Worm (Caenorhabditis elegans) whole organism, mixed stage, embryonic: ENCODE measurements around the gene C14B9.3.

Source experiments
- M03D4.4 ChIP-seq: sonication (generic microtip); optimal IDR thresholded peaks from 2 replicates; lab custom pipeline; 2017; ENCODE audit warnings: mild to moderate bottlenecking, missing genetic modification characterization, missing compliant biosample characterization
- bed-3 ChIP-seq: fragments of 200-800 bp; sonication (Bioruptor generic); optimal IDR thresholded peaks from 3 replicates; lab custom pipeline; 2018; ENCODE audit warnings: mild to moderate bottlenecking, missing genetic modification characterization, moderate library complexity, missing compliant biosample characterization
- blmp-1 ChIP-seq: fragments of 150-350 bp; optimal IDR thresholded peaks from 2 replicates; lab custom pipeline; 2014; ENCODE audit warnings: missing biosample characterization, missing genetic modification characterization
- ceh-39 ChIP-seq: fragments of 150-350 bp; optimal IDR thresholded peaks from 2 replicates; lab custom pipeline; 2014; ENCODE audit warnings: missing biosample characterization, missing genetic modification characterization
- ceh-43 ChIP-seq: fragments of 200-800 bp; sonication (Bioruptor generic); optimal IDR thresholded peaks from 2 replicates; lab custom pipeline; 2018; ENCODE audit warnings: mild to moderate bottlenecking, missing genetic modification characterization, moderate library complexity, missing compliant biosample characterization
- ces-1 ChIP-seq: fragments of 150-350 bp; optimal IDR thresholded peaks from 2 replicates; lab custom pipeline; 2014; ENCODE audit warnings: missing biosample characterization, missing genetic modification reagents, missing genetic modification characterization
- cnd-1 ChIP-seq: fragments of 200-800 bp; sonication (Bioruptor generic); optimal IDR thresholded peaks from 2 replicates; lab custom pipeline; 2018; ENCODE audit warnings: mild to moderate bottlenecking, missing genetic modification characterization, missing compliant biosample characterization
- drap-1 ChIP-seq: fragments of 200-800 bp; sonication (Bioruptor generic); optimal IDR thresholded peaks from 3 replicates; lab custom pipeline; 2018; ENCODE audit warnings: mild to moderate bottlenecking, missing genetic modification characterization, missing compliant biosample characterization
- elt-1 ChIP-seq: sonication (generic microtip); optimal IDR thresholded peaks from 2 replicates; lab custom pipeline; 2017; ENCODE audit warnings: missing genetic modification characterization, mild to moderate bottlenecking, missing compliant biosample characterization, antibody characterized with exemption, moderate library complexity, borderline replicate concordance; ENCODE audit not compliant: insufficient read depth
- flh-1 ChIP-seq: fragments of 200-800 bp; sonication (Bioruptor generic); optimal IDR thresholded peaks from 2 replicates; lab custom pipeline; 2018; ENCODE audit warnings: mild to moderate bottlenecking, missing genetic modification characterization, moderate library complexity, missing compliant biosample characterization
- ham-2 ChIP-seq: fragments of 200-800 bp; sonication (Bioruptor generic); optimal IDR thresholded peaks from 2 replicates; lab custom pipeline; 2018; ENCODE audit warnings: mild to moderate bottlenecking, missing genetic modification characterization, missing compliant biosample characterization
- hlh-1 ChIP-seq: fragments of 150-350 bp; optimal IDR thresholded peaks from 2 replicates; lab custom pipeline; 2014; ENCODE audit warnings: missing biosample characterization, missing genetic modification reagents, missing genetic modification characterization
- lin-13 ChIP-seq: fragments of 150-350 bp; optimal IDR thresholded peaks from 2 replicates; lab custom pipeline; 2014; ENCODE audit warnings: missing biosample characterization, missing genetic modification characterization
- lsy-2 ChIP-seq: fragments of 150-350 bp; optimal IDR thresholded peaks from 2 replicates; lab custom pipeline; 2014; ENCODE audit warnings: missing biosample characterization, missing genetic modification characterization
- mep-1 ChIP-seq: fragments of 150-350 bp; optimal IDR thresholded peaks from 2 replicates; lab custom pipeline; 2017; ENCODE audit warnings: missing biosample characterization, missing genetic modification reagents, missing genetic modification characterization, inconsistent platforms
- nhr-12 ChIP-seq: fragments of 150-350 bp; optimal IDR thresholded peaks from 2 replicates; lab custom pipeline; 2014; ENCODE audit warnings: missing biosample characterization, missing genetic modification characterization
- nhr-2 ChIP-seq: fragments of 150-350 bp; optimal IDR thresholded peaks from 2 replicates; lab custom pipeline; 2014; ENCODE audit warnings: missing biosample characterization, missing genetic modification characterization
- nhr-237 ChIP-seq: fragments of 150-350 bp; optimal IDR thresholded peaks from 2 replicates; lab custom pipeline; 2014; ENCODE audit warnings: missing biosample characterization, missing genetic modification characterization
- nhr-28 ChIP-seq: fragments of 150-350 bp; optimal IDR thresholded peaks from 2 replicates; lab custom pipeline; 2014; ENCODE audit warnings: missing biosample characterization, missing genetic modification characterization
- nhr-76 ChIP-seq: sonication (generic microtip); optimal IDR thresholded peaks from 2 replicates; lab custom pipeline; 2017; ENCODE audit warnings: missing biosample characterization, missing genetic modification characterization
- pha-4 ChIP-seq: fragments of 150-350 bp; optimal IDR thresholded peaks from 2 replicates; lab custom pipeline; 2018; ENCODE audit warnings: missing biosample characterization, missing genetic modification reagents, missing genetic modification characterization
- sem-2 ChIP-seq: fragments of 200-800 bp; sonication (Bioruptor generic); optimal IDR thresholded peaks from 2 replicates; lab custom pipeline; 2018; ENCODE audit warnings: mild to moderate bottlenecking, missing genetic modification characterization, missing compliant biosample characterization
- snpc-4 ChIP-seq: fragments of 150-350 bp; optimal IDR thresholded peaks from 2 replicates; lab custom pipeline; 2014; ENCODE audit warnings: missing biosample characterization, missing genetic modification characterization
- unc-120 ChIP-seq: sonication (generic microtip); optimal IDR thresholded peaks from 2 replicates; lab custom pipeline; 2017; ENCODE audit warnings: missing genetic modification characterization, missing compliant biosample characterization; ENCODE audit not compliant: poor library complexity, severe bottlenecking
- unc-39 ChIP-seq: fragments of 150-350 bp; optimal IDR thresholded peaks from 2 replicates; lab custom pipeline; 2014; ENCODE audit warnings: missing biosample characterization, missing genetic modification characterization
- unc-62 ChIP-seq: fragments of 150-350 bp; optimal IDR thresholded peaks from 2 replicates; lab custom pipeline; 2014; ENCODE audit warnings: missing biosample characterization, missing genetic modification reagents, missing genetic modification characterization
- zip-8 ChIP-seq: fragments of 150-350 bp; optimal IDR thresholded peaks from 2 replicates; lab custom pipeline; 2014; ENCODE audit warnings: missing biosample characterization, missing genetic modification characterization
- ztf-11 ChIP-seq: fragments of 150-350 bp; optimal IDR thresholded peaks from 2 replicates; lab custom pipeline; 2014; ENCODE audit warnings: missing biosample characterization, missing genetic modification characterization

C14B9.3 gene

ce11 chrIII:8145971-8146370 lies 37.4 kb downstream of the C14B9.3 start:
- TF ChIP-seq lin-13 = no peak
- no peak for TF ChIP-seq bed-3 (GFP tag; lab: Kevin White, UChicago)
- TF ChIP-seq unc-62 = no peak
- no peak for TF ChIP-seq nhr-76 (tag; lab: Kevin White, UChicago)
- TF ChIP-seq snpc-4 (tag; lab: Kevin White, UChicago) = no peak
- TF ChIP-seq, all 35 proteins: peak for 0

- TF ChIP-seq unc-62 (no peak), mep-1 (no peak), drap-1 (no peak), bed-3 (GFP tag; lab: Kevin White, UChicago) (no peak), lsy-2 (tag; lab: Kevin White, UChicago) (no peak), unc-120 (tag; lab: Kevin White, UChicago) (no peak), pha-4 (tag; lab: Kevin White, UChicago) (no peak), nhr-12 (tag; lab: Kevin White, UChicago) (no peak), ceh-43 (GFP tag; lab: Kevin White, UChicago) (no peak), ceh-39 (no peak), snpc-4 (tag; lab: Kevin White, UChicago) (no peak), cnd-1 (tag; lab: Kevin White, UChicago) (no peak), elt-1 (tag; lab: Kevin White, UChicago) (no peak), ztf-11 (no peak), unc-39 (tag; lab: Kevin White, UChicago) (no peak), zip-8 (tag; lab: Kevin White, UChicago) (no peak), sem-2 (no peak), nhr-28 (tag; lab: Kevin White, UChicago) (no peak), flh-1 (GFP tag; lab: Kevin White, UChicago) (no peak), ces-1 (no peak)
Measured at ce11 chrIII:8148751-8149150, 40.2 kb downstream of the C14B9.3 start, which contains the start of gene D2007.2. TSS of gene D2007.2 (plus strand) at chrIII:8148963.

DNA sequence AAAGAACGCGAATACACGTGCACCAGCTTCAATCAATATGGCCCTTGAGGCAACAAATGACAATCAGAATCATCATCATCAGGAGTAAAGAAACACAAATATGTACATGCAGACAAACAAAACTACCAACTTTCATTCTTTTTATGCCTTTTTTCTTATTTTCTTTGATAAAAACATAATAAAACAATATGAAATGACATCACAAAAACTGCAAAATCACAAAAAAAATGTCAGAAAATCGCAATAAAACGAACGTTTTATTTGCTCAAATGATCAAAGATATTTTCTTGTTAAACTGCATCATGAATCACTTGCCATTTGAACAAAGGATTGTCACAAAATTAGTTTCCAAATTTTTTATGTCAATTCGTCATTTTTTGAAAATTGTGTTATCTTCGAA lies 45.8 kb downstream of the C14B9.3 start:
- TF ChIP-seq mep-1 (no peak), blmp-1 (tag; lab: Kevin White, UChicago) (no peak), ceh-43 (GFP tag; lab: Kevin White, UChicago) (no peak), sem-2 (no peak), ztf-11 (no peak), ham-2 (no peak), M03D4.4 (tag; lab: Kevin White, UChicago) (no peak), drap-1 (no peak), ceh-39 (no peak), cnd-1 (tag; lab: Kevin White, UChicago) (no peak), unc-39 (tag; lab: Kevin White, UChicago) (no peak), unc-62 (no peak), nhr-237 (tag; lab: Kevin White, UChicago) (no peak), lsy-2 (tag; lab: Kevin White, UChicago) (no peak), zip-8 (tag; lab: Kevin White, UChicago) (no peak)
- TF ChIP-seq, all 35 proteins: peak for 0

DNA sequence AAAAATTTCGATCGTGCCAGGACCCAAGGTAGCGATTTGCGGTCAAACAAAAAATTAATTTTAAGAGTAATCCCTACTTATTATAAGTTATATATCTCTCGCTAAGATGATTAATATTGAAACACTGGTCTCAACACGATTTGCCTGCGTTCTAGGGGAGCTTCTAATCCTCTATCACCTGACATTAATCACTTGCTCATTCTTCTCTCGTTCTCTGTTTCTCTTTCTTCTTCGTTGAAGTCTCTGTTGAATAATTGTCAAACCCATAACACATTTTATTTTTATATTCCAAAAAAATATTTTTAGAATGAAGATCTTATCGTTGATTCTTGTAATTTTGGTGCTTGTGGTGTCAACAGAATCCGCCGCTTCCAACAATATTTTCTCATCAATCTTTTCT lies 46.6 kb downstream of the C14B9.3 start, which contains the start of gene D2007.1:
Gene D2007.1 (plus strand): TSS at position 301 of the 400 bp plus-strand sequence.
- TF ChIP-seq M03D4.4 (tag; lab: Kevin White, UChicago) = no peak
- TF ChIP-seq bed-3 (GFP tag; lab: Kevin White, UChicago) = no peak
- no peak for TF ChIP-seq ceh-43 (GFP tag; lab: Kevin White, UChicago)
- TF ChIP-seq cnd-1 (tag; lab: Kevin White, UChicago) = no peak
- TF ChIP-seq pha-4 (tag; lab: Kevin White, UChicago) = no peak
- no peak for TF ChIP-seq unc-62
- TF ChIP-seq ceh-39 = no peak
- TF ChIP-seq nhr-2 (tag; lab: Kevin White, UChicago) = no peak

DNA sequence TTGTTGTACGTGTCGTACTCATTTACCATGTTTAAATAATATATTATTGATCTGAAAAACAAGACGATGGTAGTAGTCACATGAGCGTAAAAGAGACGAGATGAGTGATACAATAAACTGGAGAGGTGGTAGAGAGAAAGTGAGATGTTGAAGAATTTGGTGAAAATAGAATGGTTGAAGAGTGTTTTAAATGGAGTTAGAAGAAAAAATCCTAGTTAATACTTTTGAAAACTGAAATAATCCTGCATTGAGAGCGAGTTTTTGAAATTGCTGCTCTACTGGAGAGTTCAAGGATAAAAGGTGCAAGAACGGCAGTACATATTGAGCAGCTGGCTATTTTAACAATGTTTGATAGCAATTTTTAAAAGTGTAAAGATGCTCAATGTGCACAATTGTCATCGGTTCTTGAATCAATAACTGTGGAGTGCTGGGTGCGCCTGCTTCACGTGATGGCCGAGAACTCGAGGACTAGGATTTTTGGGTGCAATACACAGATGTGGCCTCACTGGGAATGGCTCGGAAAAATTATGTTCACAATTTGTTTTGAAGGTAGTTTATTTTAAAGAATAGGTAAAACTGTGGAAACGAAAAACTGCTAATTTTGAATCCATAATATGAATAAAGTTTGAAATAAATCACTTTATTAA lies 49.7 kb downstream of the C14B9.3 start, which contains the start of gene atg-13:
Gene atg-13 (minus strand): TSS at position 51 of the 647 bp plus-strand sequence.
- TF ChIP-seq ceh-39 (peak; percentile 7), nhr-12 (tag; lab: Kevin White, UChicago) (no peak), hlh-1 (peak; percentile 49), pha-4 (tag; lab: Kevin White, UChicago) (no peak)
